Fruit fly (Drosophila melanogaster): ENCODE measurements around the gene alph.
A peak's percentile ranks its signal among the peaks of the same experiment; 100 is the strongest.

The alph gene

DNA sequence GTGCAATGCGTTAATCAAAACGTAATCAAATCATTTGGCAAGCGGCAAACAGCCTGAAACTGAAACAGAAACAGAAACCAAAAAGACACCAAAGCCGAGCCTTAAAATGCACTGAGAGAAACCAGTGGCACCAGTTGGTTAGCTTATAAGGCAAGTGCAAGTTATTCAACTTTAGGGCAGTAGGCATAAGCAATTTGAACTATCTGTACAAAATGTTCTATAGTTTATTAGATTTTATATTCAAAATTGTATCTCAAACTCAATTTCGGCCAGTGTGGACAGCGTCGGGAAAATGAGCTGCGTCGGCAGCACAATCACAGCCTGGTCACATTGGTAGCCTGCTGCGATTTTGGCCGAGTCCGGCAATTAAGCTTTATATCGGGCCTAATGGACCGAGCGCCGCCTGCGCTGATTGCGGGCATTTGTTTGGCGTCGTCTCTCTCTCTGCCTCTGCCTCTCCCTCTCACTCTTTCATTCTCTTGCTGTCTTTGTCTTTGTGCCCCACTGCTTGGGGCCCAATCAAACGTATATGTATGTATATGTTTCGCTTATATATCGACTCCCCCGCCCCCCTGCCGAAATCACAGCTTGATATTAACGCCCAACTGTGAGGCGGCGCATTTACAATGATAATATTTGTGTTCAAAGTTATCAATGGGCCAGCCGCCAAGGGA lies 24.5 kb upstream of the alph start (continued):
- TF ChIP-seq CG10321 (GFP tag; IDR thresholded peaks at IDR 0.05), result 0 out of 2 replicates have a peak, but pooled peaks have one; percentile 40
- TF ChIP-seq luna (GFP tag; optimal IDR thresholded peaks at IDR 0.05), result no peak
- peak; percentile 32; the same call in 1 of the 2 replicates for TF ChIP-seq CG5953 (GFP tag; IDR thresholded peaks at IDR 0.05)
- TF ChIP-seq CG11247 (GFP tag; IDR thresholded peaks at IDR 0.05), result peak; percentile 30; the same call in 1 of the 2 replicates
- no peak for TF ChIP-seq cato (GFP tag; optimal IDR thresholded peaks at IDR 0.05; ENCODE audit: borderline replicate concordance)
- TF ChIP-seq gro (GFP tag; optimal IDR thresholded peaks at IDR 0.05), result no peak
- TF ChIP-seq CG6689 (GFP tag; IDR thresholded peaks at IDR 0.05), result peak; percentile 67
- no peak for TF ChIP-seq CG6791 (GFP tag; IDR thresholded peaks at IDR 0.05; ENCODE audit: partially characterized antibody)
- peak; percentile 37 for TF ChIP-seq Meics (GFP tag; optimal IDR thresholded peaks at IDR 0.05)
- TF ChIP-seq Sry-δ (GFP tag; optimal IDR thresholded peaks at IDR 0.05), result peak; percentile 7
- TF ChIP-seq CG10543 (GFP tag; optimal IDR thresholded peaks at IDR 0.05), result no peak
- peak; percentile 60; the same call in 1 of the 3 replicates for TF ChIP-seq CG11093 (GFP tag; IDR thresholded peaks at IDR 0.05)
- peak; percentile 79 for TF ChIP-seq CG9727 (GFP tag; optimal IDR thresholded peaks at IDR 0.05)
- TF ChIP-seq CG18764 (GFP tag; optimal IDR thresholded peaks at IDR 0.05), result peak; percentile 45
- TF ChIP-seq CG17359 (tag; optimal IDR thresholded peaks at IDR 0.05), result peak; percentile 74
- TF ChIP-seq CG12219 (GFP tag; optimal IDR thresholded peaks at IDR 0.05), result peak; percentile 57
- TF ChIP-seq CG1024 (GFP tag; IDR thresholded peaks at IDR 0.05), result peak; percentile 58
- no peak for TF ChIP-seq CG11398 (GFP tag; optimal IDR thresholded peaks at IDR 0.05)
- TF ChIP-seq Hand (GFP tag; optimal IDR thresholded peaks at IDR 0.05), result no peak
- TF ChIP-seq GATAe (GFP tag; conservative IDR thresholded peaks at IDR 0.05), result no peak
- peak; percentile 21 for TF ChIP-seq CG9437 (GFP tag; optimal IDR thresholded peaks at IDR 0.05)
- no peak for TF ChIP-seq gcm2 (GFP tag; optimal IDR thresholded peaks at IDR 0.05)
- TF ChIP-seq Dfd (GFP tag; optimal IDR thresholded peaks at IDR 0.05), result no peak
- TF ChIP-seq NC2α (GFP tag; optimal IDR thresholded peaks at IDR 0.05), result no peak
- no peak for TF ChIP-seq CG34224 (GFP tag; IDR thresholded peaks at IDR 0.05; ENCODE audit: partially characterized antibody)
- peak; percentile 65 for TF ChIP-seq HLH3B (GFP tag; IDR thresholded peaks at IDR 0.05)
- TF ChIP-seq Dref (GFP tag; IDR thresholded peaks at IDR 0.05), result no peak
- no peak for TF ChIP-seq Opbp (GFP tag; IDR thresholded peaks at IDR 0.05; ENCODE audit: partially characterized antibody)
- no peak for TF ChIP-seq Sin3A (optimal IDR thresholded peaks at IDR 0.05)
- TF ChIP-seq Ada2b (GFP tag; IDR thresholded peaks at IDR 0.05), result peak; percentile 34; the same call in 1 of the 2 replicates
- TF ChIP-seq CG11695 (GFP tag; IDR thresholded peaks at IDR 0.05), result no peak
- TF ChIP-seq CG4282 (GFP tag; optimal IDR thresholded peaks at IDR 0.05), result no peak
- peak; percentile 55 for TF ChIP-seq CG3407 (GFP tag; optimal IDR thresholded peaks at IDR 0.05)
- TF ChIP-seq Sox102F (GFP tag; optimal IDR thresholded peaks at IDR 0.05), result peak; percentile 68
- TF ChIP-seq Mad (GFP tag; optimal IDR thresholded peaks at IDR 0.05), result peak; percentile 33
- no peak for TF ChIP-seq hth (optimal IDR thresholded peaks at IDR 0.05)
- TF ChIP-seq CG18476 (GFP tag; optimal IDR thresholded peaks at IDR 0.05), result peak; percentile 46
- TF ChIP-seq Ravus (GFP tag; IDR thresholded peaks at IDR 0.05), result no peak
- peak; percentile 78 for TF ChIP-seq CG10366 (GFP tag; IDR thresholded peaks at IDR 0.05)
- TF ChIP-seq D19B (GFP tag; optimal IDR thresholded peaks at IDR 0.05), result no peak
- TF ChIP-seq CG1529 (GFP tag; optimal IDR thresholded peaks at IDR 0.05), result peak; percentile 56
- peak; percentile 52 for TF ChIP-seq seq (GFP tag; IDR thresholded peaks at IDR 0.05)
- TF ChIP-seq Optix (GFP tag; IDR thresholded peaks at IDR 0.05), result peak; percentile 88
- TF ChIP-seq Fer3 (tag; optimal IDR thresholded peaks at IDR 0.05), result peak; percentile 5
- peak; percentile 25 for TF ChIP-seq CG2875 (GFP tag; optimal IDR thresholded peaks at IDR 0.05)
- peak; percentile 69 for TF ChIP-seq fd96Cb (tag; optimal IDR thresholded peaks at IDR 0.05)
- peak; percentile 43 for TF ChIP-seq CG11723 (GFP tag; optimal IDR thresholded peaks at IDR 0.05)
- TF ChIP-seq Side (GFP tag; optimal IDR thresholded peaks at IDR 0.05), result peak; percentile 5
- TF ChIP-seq z (GFP tag; IDR thresholded peaks at IDR 0.05), result no peak
- TF ChIP-seq tin (GFP tag; optimal IDR thresholded peaks at IDR 0.05), result peak; percentile 62
- TF ChIP-seq Nf-YC (tag; optimal IDR thresholded peaks at IDR 0.05), result peak; percentile 93

All from whole organism, embryonic.